Worm (Caenorhabditis elegans) whole organism, L3 larva: ENCODE results near the gene str-143.

Experiments
- ZK546.5 ChIP-seq: sonication (generic microtip); optimal IDR thresholded peaks from 2 replicates; lab custom pipeline; 2017; ENCODE audit warnings: missing biosample characterization, missing genetic modification characterization
- ceh-28 ChIP-seq: fragments of 150-350 bp; optimal IDR thresholded peaks from 2 replicates; lab custom pipeline; 2014; ENCODE audit warnings: missing biosample characterization, missing genetic modification reagents, missing genetic modification characterization
- ceh-82 ChIP-seq: fragments of 150-350 bp; optimal IDR thresholded peaks from 2 replicates; lab custom pipeline; 2014; ENCODE audit warnings: missing biosample characterization, missing genetic modification characterization
- elt-3 ChIP-seq, 3 experiments: fragments of 150-350 bp in 1 of 3; sonication (generic microtip) in 2 of 3; optimal IDR thresholded peaks; 2 replicates in 2 of 3; 4 replicates in 1 of 3; lab custom pipeline; 2014 to 2017; ENCODE audit warnings: missing biosample characterization in 3 of 3, missing genetic modification characterization in 3 of 3
- fkh-10 ChIP-seq: sonication (generic microtip); optimal IDR thresholded peaks from 2 replicates; lab custom pipeline; 2017; ENCODE audit warnings: missing biosample characterization, missing genetic modification reagents, missing genetic modification characterization
- fos-1 ChIP-seq: fragments of 150-350 bp; optimal IDR thresholded peaks from 2 replicates; lab custom pipeline; 2014; ENCODE audit warnings: missing biosample characterization, missing genetic modification characterization
- lin-15B ChIP-seq: fragments of 150-350 bp; optimal IDR thresholded peaks from 2 replicates; lab custom pipeline; 2014; ENCODE audit warnings: missing biosample characterization, missing genetic modification characterization
- nhr-28 ChIP-seq: fragments of 150-350 bp; optimal IDR thresholded peaks from 2 replicates; lab custom pipeline; 2014; ENCODE audit warnings: missing biosample characterization, missing genetic modification characterization
- nhr-76 ChIP-seq: fragments of 150-350 bp; sonication (generic microtip); optimal IDR thresholded peaks from 5 replicates; lab custom pipeline; 2014; ENCODE audit warnings: missing biosample characterization, missing genetic modification characterization
- pqm-1 ChIP-seq: fragments of 150-350 bp; optimal IDR thresholded peaks from 2 replicates; lab custom pipeline; 2017; ENCODE audit warnings: missing biosample characterization, missing genetic modification characterization, inconsistent platforms
- snpc-4 ChIP-seq: fragments of 150-350 bp; optimal IDR thresholded peaks from 2 replicates; lab custom pipeline; 2014; ENCODE audit warnings: missing biosample characterization, missing genetic modification characterization
- unc-62 ChIP-seq: fragments of 150-350 bp; sonication (generic microtip); optimal IDR thresholded peaks from 4 replicates; lab custom pipeline; 2014; ENCODE audit warnings: missing biosample characterization, missing genetic modification reagents, missing genetic modification characterization

DNA sequence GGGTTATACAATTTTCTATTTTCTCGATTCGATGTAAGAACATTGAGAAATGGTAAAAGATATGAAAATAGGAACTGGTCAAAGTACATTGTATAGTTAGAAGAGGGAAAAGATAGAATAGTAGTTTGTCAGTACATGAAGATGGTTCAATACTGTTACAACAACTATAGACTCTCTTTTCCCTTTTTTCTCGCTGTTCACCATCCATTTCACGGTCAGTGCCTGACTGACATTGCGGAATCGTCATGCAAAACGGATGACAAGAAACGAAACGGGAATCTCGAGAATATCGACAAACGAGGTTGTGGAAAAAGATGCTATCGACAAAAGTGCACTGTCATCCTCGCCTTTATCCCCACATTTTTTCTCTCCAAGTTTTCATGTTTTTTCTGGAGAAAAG lies 25.9 kb downstream of the str-143 start:
- TF ChIP-seq elt-3 (tag; optimal IDR thresholded peaks at IDR 0.05; lab: Kevin White, UChicago): no peak
- no peak for TF ChIP-seq ZK546.5 (tag; lab: Kevin White, UChicago)
- no peak for TF ChIP-seq nhr-28 (tag; lab: Kevin White, UChicago)
- TF ChIP-seq unc-62 (GFP tag; lab: Kevin White, UChicago): no peak
- no peak for TF ChIP-seq ceh-28 (tag; lab: Kevin White, UChicago)
- TF ChIP-seq fos-1 (tag; lab: Kevin White, UChicago): no peak
- no peak for TF ChIP-seq ceh-82 (tag; lab: Kevin White, UChicago)
- TF ChIP-seq fkh-10: no peak
- TF ChIP-seq pqm-1 (tag; lab: Kevin White, UChicago): no peak
- TF ChIP-seq snpc-4 (tag; lab: Kevin White, UChicago): no peak
- TF ChIP-seq nhr-76 (tag; lab: Kevin White, UChicago): no peak
- no peak for TF ChIP-seq lin-15B (tag; lab: Kevin White, UChicago)
